6 worm cellular contexts compared by ENCODE assay signal in genomic region chrIV:6369489-6369888, ce11.
TF ChIP-seq lines count a peak whose summit lies in the region.

No protein-coding gene starts in this region.

TF ChIP-seq in whole organism, L1 larva, 84 proteins besides CTCF, POLR2A, EP300 and RAD21 (continues in another document):
- no peak for TF ChIP-seq lin-14 (GFP tag; optimal IDR thresholded peaks at IDR 0.05; lab: Kevin White, UChicago)
- TF ChIP-seq hpl-2 (GFP tag; optimal IDR thresholded peaks at IDR 0.05; lab: Kevin White, UChicago) = no peak
- no peak for TF ChIP-seq alr-1 (tag; optimal IDR thresholded peaks at IDR 0.05; lab: Kevin White, UChicago; ENCODE audit: borderline replicate concordance)
- peak; percentile 70 for TF ChIP-seq rnt-1 (tag; optimal IDR thresholded peaks at IDR 0.05; lab: Kevin White, UChicago)
- no peak for TF ChIP-seq ceh-8 (GFP tag; optimal IDR thresholded peaks at IDR 0.05; lab: Kevin White, UChicago)
- TF ChIP-seq irx-1 (tag; optimal IDR thresholded peaks at IDR 0.05; lab: Kevin White, UChicago) = peak; percentile 59
- no peak for TF ChIP-seq fos-1 (tag; optimal IDR thresholded peaks at IDR 0.05; lab: Kevin White, UChicago)
- peak; percentile 5 for TF ChIP-seq sox-4 (tag; optimal IDR thresholded peaks at IDR 0.05; lab: Kevin White, UChicago)
- no peak for TF ChIP-seq unc-86 (tag; optimal IDR thresholded peaks at IDR 0.05; lab: Kevin White, UChicago)
- TF ChIP-seq dsc-1 (tag; optimal IDR thresholded peaks at IDR 0.05; lab: Kevin White, UChicago) = peak; percentile 36
- TF ChIP-seq nhr-20 (tag; optimal IDR thresholded peaks at IDR 0.05; lab: Kevin White, UChicago) = peak; percentile 22
- TF ChIP-seq snu-23 (GFP tag; optimal IDR thresholded peaks at IDR 0.05; lab: Kevin White, UChicago) = peak; percentile 37
- peak; percentile 75 to 91 for TF ChIP-seq lin-35 (GFP tag; optimal IDR thresholded peaks at IDR 0.05; lab: Kevin White, UChicago)
- TF ChIP-seq lin-39 (tag; optimal IDR thresholded peaks at IDR 0.05; lab: Kevin White, UChicago) = no peak
- TF ChIP-seq elt-2 (tag; optimal IDR thresholded peaks at IDR 0.05; lab: Kevin White, UChicago) = peak; percentile 28

TF ChIP-seq in whole organism, L2 larva, 48 proteins besides CTCF, POLR2A, EP300 and RAD21 (continues in another document):
- TF ChIP-seq elt-1 (tag; optimal IDR thresholded peaks at IDR 0.05; lab: Kevin White, UChicago) = no peak
- no peak for TF ChIP-seq egl-27 (tag; optimal IDR thresholded peaks at IDR 0.05; lab: Kevin White, UChicago)
- TF ChIP-seq nhr-129 (tag; optimal IDR thresholded peaks at IDR 0.05; lab: Kevin White, UChicago) = no peak
- no peak for TF ChIP-seq ZK546.5 (tag; optimal IDR thresholded peaks at IDR 0.05; lab: Kevin White, UChicago)
- peak; percentile 37 for TF ChIP-seq sma-3 (GFP tag; optimal IDR thresholded peaks at IDR 0.05; lab: Kevin White, UChicago)
- no peak for TF ChIP-seq ceh-16 (tag; optimal IDR thresholded peaks at IDR 0.05; lab: Kevin White, UChicago)
- TF ChIP-seq snpc-4 (tag; optimal IDR thresholded peaks at IDR 0.05; lab: Kevin White, UChicago) = no peak
- no peak for TF ChIP-seq nhr-23 (tag; optimal IDR thresholded peaks at IDR 0.05; lab: Kevin White, UChicago)
- TF ChIP-seq unc-62 (GFP tag; optimal IDR thresholded peaks at IDR 0.05; lab: Kevin White, UChicago) = no peak
- TF ChIP-seq ztf-4 (tag; optimal IDR thresholded peaks at IDR 0.05; lab: Kevin White, UChicago) = no peak
- TF ChIP-seq mdl-1 (tag; optimal IDR thresholded peaks at IDR 0.05; lab: Kevin White, UChicago) = no peak
- peak; percentile 82 for TF ChIP-seq gmeb-1 (tag; optimal IDR thresholded peaks at IDR 0.05; lab: Kevin White, UChicago)
- no peak for TF ChIP-seq aly-2 (tag; optimal IDR thresholded peaks at IDR 0.05; lab: Kevin White, UChicago)
- TF ChIP-seq nhr-10 (tag; optimal IDR thresholded peaks at IDR 0.05; lab: Kevin White, UChicago) = no peak
- no peak for TF ChIP-seq dmd-4 (tag; optimal IDR thresholded peaks at IDR 0.05; lab: Kevin White, UChicago)
- TF ChIP-seq nhr-25 (tag; optimal IDR thresholded peaks at IDR 0.05; lab: Kevin White, UChicago) = peak; percentile 43
- no peak for TF ChIP-seq nhr-12 (tag; optimal IDR thresholded peaks at IDR 0.05; lab: Kevin White, UChicago)

TF ChIP-seq in whole organism, L3 larva, 47 proteins besides CTCF, POLR2A, EP300 and RAD21:
- no peak for TF ChIP-seq elt-2 (tag; optimal IDR thresholded peaks at IDR 0.05; lab: Kevin White, UChicago)
- peak; percentile 14 for TF ChIP-seq nhr-23 (tag; optimal IDR thresholded peaks at IDR 0.05; lab: Kevin White, UChicago)

TF ChIP-seq in whole organism, L4 larva, 104 proteins besides CTCF, POLR2A, EP300 and RAD21:
- no peak for TF ChIP-seq attf-4 (tag; optimal IDR thresholded peaks at IDR 0.05; lab: Kevin White, UChicago)
- peak; percentile 46 for TF ChIP-seq lin-38 (GFP tag; IDR thresholded peaks at IDR 0.05; lab: Robert Waterston, UW)
- 0 out of 2 replicates have a peak, but pooled peaks have one; percentile 12 for TF ChIP-seq dmd-6 (GFP tag; IDR thresholded peaks at IDR 0.05; lab: Robert Waterston, UW)
- TF ChIP-seq dpl-1 (GFP tag; optimal IDR thresholded peaks at IDR 0.05; lab: Kevin White, UChicago) = peak; percentile 91
- TF ChIP-seq nhr-102 (tag; optimal IDR thresholded peaks at IDR 0.05; lab: Kevin White, UChicago) = no peak
- 0 out of 2 replicates have a peak, but pooled peaks have one; percentile 38 for TF ChIP-seq snpc-1.2 (GFP tag; IDR thresholded peaks at IDR 0.05; lab: Robert Waterston, UW)
- peak; percentile 83 for TF ChIP-seq mes-2 (tag; optimal IDR thresholded peaks at IDR 0.05; lab: Kevin White, UChicago; ENCODE audit: poor library complexity, severe bottlenecking)
- TF ChIP-seq F44E2.7 (GFP tag; IDR thresholded peaks at IDR 0.05; lab: Robert Waterston, UW) = no peak
- no peak for TF ChIP-seq tag-97 (GFP tag; IDR thresholded peaks at IDR 0.05; lab: Robert Waterston, UW)
- TF ChIP-seq lsy-2 (tag; optimal IDR thresholded peaks at IDR 0.05; lab: Kevin White, UChicago) = peak in 1 of 2 experiments; percentile 52
- TF ChIP-seq lin-29 (GFP tag; IDR thresholded peaks at IDR 0.05; lab: Robert Waterston, UW) = no peak
- TF ChIP-seq hif-1 (tag; optimal IDR thresholded peaks at IDR 0.05; lab: Kevin White, UChicago) = peak in 1 of 2 experiments; percentile 10
- no peak for TF ChIP-seq saeg-2 (GFP tag; IDR thresholded peaks at IDR 0.05; lab: Robert Waterston, UW)

TF ChIP-seq in whole organism, late embryonic, 69 proteins besides CTCF, POLR2A, EP300 and RAD21:
- TF ChIP-seq ttx-3 (tag; optimal IDR thresholded peaks at IDR 0.05; lab: Kevin White, UChicago) (no peak), tbx-2 (tag; optimal IDR thresholded peaks at IDR 0.05; lab: Kevin White, UChicago) (peak; percentile 13), unc-42 (tag; optimal IDR thresholded peaks at IDR 0.05; lab: Kevin White, UChicago) (peak; percentile 43), pag-3 (tag; optimal IDR thresholded peaks at IDR 0.05; lab: Kevin White, UChicago; ENCODE audit: borderline replicate concordance) (no peak), fax-1 (tag; optimal IDR thresholded peaks at IDR 0.05; lab: Kevin White, UChicago) (no peak), ceh-18 (tag; optimal IDR thresholded peaks at IDR 0.05; lab: Kevin White, UChicago) (no peak), C08G9.2 (tag; optimal IDR thresholded peaks at IDR 0.05; lab: Kevin White, UChicago) (peak; percentile 42), ceh-31 (tag; optimal IDR thresholded peaks at IDR 0.05; lab: Kevin White, UChicago) (peak; percentile 56)

TF ChIP-seq in whole organism, young adult, 124 proteins besides CTCF, POLR2A, EP300 and RAD21:
- TF ChIP-seq ZK185.1 (tag; optimal IDR thresholded peaks at IDR 0.05; lab: Kevin White, UChicago; ENCODE audit: poor library complexity, severe bottlenecking) (peak; percentile 21), F33H1.4 (GFP tag; IDR thresholded peaks at IDR 0.05; lab: Robert Waterston, UW) (no peak), lin-54 (GFP tag; optimal IDR thresholded peaks at IDR 0.05; lab: Kevin White, UChicago) (peak; percentile 64), aptf-3 (GFP tag; IDR thresholded peaks at IDR 0.05; lab: Robert Waterston, UW) (no peak), F22D6.2 (tag; optimal IDR thresholded peaks at IDR 0.05; lab: Kevin White, UChicago) (no peak), efl-1 (GFP tag; optimal IDR thresholded peaks at IDR 0.05; lab: Kevin White, UChicago) (peak; percentile 28), lin-35 (GFP tag; optimal IDR thresholded peaks at IDR 0.05; lab: Kevin White, UChicago) (peak in 1 of 3 experiments; percentile 33), snpc-4 (GFP tag; optimal IDR thresholded peaks at IDR 0.05; lab: Kevin White, UChicago) (no peak), snpc-4 (tag; optimal IDR thresholded peaks at IDR 0.05; lab: Kevin White, UChicago) (peak in 1 of 4 experiments; percentile 29), nhr-179 (tag; optimal IDR thresholded peaks at IDR 0.05; lab: Kevin White, UChicago) (no peak), fkh-3 (tag; optimal IDR thresholded peaks at IDR 0.05; lab: Kevin White, UChicago) (no peak), somi-1 (GFP tag; optimal IDR thresholded peaks at IDR 0.05; lab: Kevin White, UChicago) (no peak)
